Worm (Caenorhabditis elegans): Measurements from ENCODE around the gene mvb-12.

The mvb-12 gene

ce11 chrIV:7881726-7882125 is 51.4 kb downstream of the mvb-12 start, which contains the start of gene atic-1:
Gene atic-1, plus strand, starts transcription at chrIV:7882026.
- TF ChIP-seq K12H6.12 (tag; optimal IDR thresholded peaks at IDR 0.05), result no peak
- TF ChIP-seq ets-4 (GFP tag; optimal IDR thresholded peaks at IDR 0.05), result no peak
- TF ChIP-seq lin-26 (GFP tag; IDR thresholded peaks at IDR 0.05), result no peak
- no peak for TF ChIP-seq lsl-1 (GFP tag; optimal IDR thresholded peaks at IDR 0.05)
- no peak for TF ChIP-seq ceh-91 (GFP tag; IDR thresholded peaks at IDR 0.05)
- no peak for TF ChIP-seq ekl-4 (GFP tag; IDR thresholded peaks at IDR 0.05)
- TF ChIP-seq F52B5.7 (tag; optimal IDR thresholded peaks at IDR 0.05), result no peak
- TF ChIP-seq lin-35 (GFP tag; optimal IDR thresholded peaks at IDR 0.05), result no peak
- TF ChIP-seq nhr-120 (GFP tag; IDR thresholded peaks at IDR 0.05), result no peak
- no peak for TF ChIP-seq ztf-6 (GFP tag; IDR thresholded peaks at IDR 0.05)
- no peak for TF ChIP-seq Y53G8AR.9 (GFP tag; conservative IDR thresholded peaks at IDR 0.05)

Measured in whole organism, young adult.